Fruit fly (Drosophila melanogaster): ENCODE measurements around the gene Cyp4s3.

The Cyp4s3 gene

DNA sequence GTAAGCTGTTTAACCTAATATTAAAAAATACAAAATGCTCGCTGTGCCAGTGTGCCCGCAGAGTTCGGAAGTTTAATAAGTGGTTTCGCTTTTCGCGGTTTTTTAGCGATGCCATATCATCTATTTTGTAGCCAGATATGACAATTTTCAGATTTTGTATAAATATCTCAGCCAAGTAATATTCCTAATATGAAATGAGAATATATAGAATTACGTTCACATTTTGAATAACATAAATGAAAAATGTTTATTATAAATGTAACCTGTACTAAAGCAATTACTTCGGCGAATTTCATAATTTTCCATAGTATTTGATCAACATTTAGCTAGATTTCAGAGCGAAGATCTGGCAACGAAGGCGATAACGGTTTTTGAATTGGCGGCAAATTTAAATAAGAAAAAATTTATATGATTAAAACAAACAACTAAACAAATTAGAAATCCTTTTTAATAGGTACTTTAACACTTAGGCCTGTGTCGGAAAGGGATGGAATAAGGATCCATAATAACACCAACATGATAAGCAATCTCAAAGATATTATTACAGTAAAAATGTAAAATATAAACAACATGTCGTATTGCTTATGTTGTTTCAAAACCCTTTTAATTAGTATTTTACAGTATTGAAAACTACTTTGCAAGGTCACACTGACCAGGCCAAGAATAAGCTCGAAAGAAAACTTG, 49.8 kb downstream of the Cyp4s3 start, which contains the start of the genes opm and dob (continued):
- TF ChIP-seq fd64A (GFP tag; optimal IDR thresholded peaks at IDR 0.05) (no peak), CG3163 (GFP tag; optimal IDR thresholded peaks at IDR 0.05) (no peak), zfh1 (GFP tag; IDR thresholded peaks at IDR 0.05) (no peak), sens (GFP tag) (peak; percentile 19), CG7839 (tag; optimal IDR thresholded peaks at IDR 0.05) (peak; percentile 42), CG6791 (GFP tag; IDR thresholded peaks at IDR 0.05; ENCODE audit: partially characterized antibody) (no peak), YL-1 (GFP tag; optimal IDR thresholded peaks at IDR 0.05) (no peak), grau (tag; optimal IDR thresholded peaks at IDR 0.05) (peak; percentile 54), NfI (GFP tag; optimal IDR thresholded peaks at IDR 0.05) (no peak), dpn (GFP tag; optimal IDR thresholded peaks at IDR 0.05) (peak in 1 of 2 experiments; percentile 3), sim (GFP tag; IDR thresholded peaks at IDR 0.05) (no peak), zen (tag; optimal IDR thresholded peaks at IDR 0.05) (peak; percentile 24), eyg (GFP tag; optimal IDR thresholded peaks at IDR 0.05) (no peak), bab2 (GFP tag; optimal IDR thresholded peaks at IDR 0.05) (peak; percentile 15), CG10431 (GFP tag; optimal IDR thresholded peaks at IDR 0.05) (no peak), CG12104 (GFP tag; optimal IDR thresholded peaks at IDR 0.05) (no peak), CG2120 (GFP tag; optimal IDR thresholded peaks at IDR 0.05) (peak; percentile 32), CG11085 (GFP tag; IDR thresholded peaks at IDR 0.05) (no peak), Hsf (GFP tag; optimal IDR thresholded peaks at IDR 0.05) (peak; percentile 5), CG13296 (GFP tag; optimal IDR thresholded peaks at IDR 0.05) (no peak), pum (GFP tag; optimal IDR thresholded peaks at IDR 0.05) (no peak), Ptx1 (GFP tag; IDR thresholded peaks at IDR 0.05) (no peak), ftz-f1 (GFP tag; optimal IDR thresholded peaks at IDR 0.05) (no peak), CG2889 (GFP tag; IDR thresholded peaks at IDR 0.05) (no peak), CG13424 (tag; optimal IDR thresholded peaks at IDR 0.05) (peak; percentile 43), Dbx (GFP tag; IDR thresholded peaks at IDR 0.05) (no peak), p53 (GFP tag; optimal IDR thresholded peaks at IDR 0.05) (no peak), CG31388 (GFP tag; optimal IDR thresholded peaks at IDR 0.05) (no peak), Sry-δ (GFP tag; optimal IDR thresholded peaks at IDR 0.05) (peak; percentile 17), slbo (GFP tag; IDR thresholded peaks at IDR 0.05) (no peak; the same call in 1 of the 2 replicates), dati (GFP tag; IDR thresholded peaks at IDR 0.05) (no peak), Rfx (GFP tag; IDR thresholded peaks at IDR 0.05) (0 out of 2 replicates have a peak, but pooled peaks have one; percentile 7), Max (GFP tag; optimal IDR thresholded peaks at IDR 0.05) (peak; percentile 14), sug (tag; optimal IDR thresholded peaks at IDR 0.05) (peak; percentile 55), bigmax (GFP tag; optimal IDR thresholded peaks at IDR 0.05) (peak; percentile 27), dmrt11E (tag; optimal IDR thresholded peaks at IDR 0.05) (peak; percentile 24), cas (GFP tag; IDR thresholded peaks at IDR 0.05) (no peak), ewg (GFP tag; optimal IDR thresholded peaks at IDR 0.05) (no peak), CG1603 (tag; optimal IDR thresholded peaks at IDR 0.05) (peak; percentile 13), CG8765 (GFP tag; IDR thresholded peaks at IDR 0.05) (no peak), Mad (GFP tag; optimal IDR thresholded peaks at IDR 0.05) (no peak), CG18262 (tag; optimal IDR thresholded peaks at IDR 0.05) (peak; percentile 37), ranshi (GFP tag; IDR thresholded peaks at IDR 0.05) (no peak), CG1602 (GFP tag; optimal IDR thresholded peaks at IDR 0.05) (peak; percentile 29), trh (GFP tag; optimal IDR thresholded peaks at IDR 0.05) (no peak), CG9817 (tag; optimal IDR thresholded peaks at IDR 0.05) (peak; percentile 21), seq (GFP tag; IDR thresholded peaks at IDR 0.05) (no peak), sima (GFP tag; optimal IDR thresholded peaks at IDR 0.05) (no peak), ttk (GFP tag; IDR thresholded peaks at IDR 0.05) (no peak), da (GFP tag; optimal IDR thresholded peaks at IDR 0.05) (no peak), her (GFP tag; optimal IDR thresholded peaks at IDR 0.05) (no peak), CG10959 (GFP tag; IDR thresholded peaks at IDR 0.05) (no peak)

All from whole organism, embryonic.